Worm (Caenorhabditis elegans): Measurements from ENCODE around the gene C18A11.2.
A peak's percentile ranks its signal among the peaks of the same experiment; 100 is the strongest.

C18A11.2 gene

ce11 chrX:8067268-8067667, at the start of gene C18A11.2:
TSS of gene C18A11.2 (plus strand) at chrX:8067568.
- TF ChIP-seq nfya-1 (tag; optimal IDR thresholded peaks at IDR 0.05) = no peak
- TF ChIP-seq hlh-13 (GFP tag; optimal IDR thresholded peaks at IDR 0.05) = no peak
- no peak for TF ChIP-seq ceh-18 (tag; optimal IDR thresholded peaks at IDR 0.05)

- no peak for TF ChIP-seq unc-3 (GFP tag; conservative IDR thresholded peaks at IDR 0.05)
- TF ChIP-seq unc-3 (tag; optimal IDR thresholded peaks at IDR 0.05) = no peak
- TF ChIP-seq rnt-1 (tag; optimal IDR thresholded peaks at IDR 0.05) = no peak
- TF ChIP-seq nfya-1 (tag; optimal IDR thresholded peaks at IDR 0.05) = no peak
- no peak for TF ChIP-seq pat-9 (tag; optimal IDR thresholded peaks at IDR 0.05)
- no peak for TF ChIP-seq unc-86 (tag; optimal IDR thresholded peaks at IDR 0.05)
- no peak for TF ChIP-seq lin-11 (tag; optimal IDR thresholded peaks at IDR 0.05)
- no peak for TF ChIP-seq ceh-19 (GFP tag; optimal IDR thresholded peaks at IDR 0.05)
- TF ChIP-seq ceh-14 (tag; optimal IDR thresholded peaks at IDR 0.05) = no peak
- TF ChIP-seq nhr-11 (tag; optimal IDR thresholded peaks at IDR 0.05) = no peak
- no peak for TF ChIP-seq C08G9.2 (tag; optimal IDR thresholded peaks at IDR 0.05)
- no peak for TF ChIP-seq tbx-2 (tag; optimal IDR thresholded peaks at IDR 0.05)
- no peak for TF ChIP-seq syd-9 (tag; optimal IDR thresholded peaks at IDR 0.05)
- TF ChIP-seq lim-6 (tag; optimal IDR thresholded peaks at IDR 0.05) = no peak
Observed at ce11 chrX:8017759-8018158, 49.6 kb upstream of the C18A11.2 start, which contains the start of gene C34D10.5. TSS of gene C34D10.5 (plus strand) at chrX:8018027.

DNA sequence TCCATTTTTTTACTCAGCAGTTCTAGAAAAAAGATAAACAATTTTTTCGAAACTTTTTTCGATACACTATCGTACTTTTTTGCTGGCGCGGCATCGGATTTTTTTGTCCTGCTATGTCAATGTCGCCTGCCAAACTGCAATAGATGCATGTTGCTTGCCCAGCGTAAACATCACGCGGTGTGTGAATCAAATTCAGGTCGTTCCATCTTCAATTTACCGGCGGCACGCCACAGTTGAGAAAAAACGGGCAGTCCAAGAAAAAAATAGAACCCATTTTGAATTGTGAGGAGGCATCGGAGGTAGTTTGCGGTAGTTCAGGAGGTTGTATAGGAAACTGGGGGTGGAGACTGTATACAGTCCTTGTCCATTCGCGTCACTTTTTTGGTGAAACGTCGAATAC, 48.9 kb upstream of the C18A11.2 start:
- TF ChIP-seq tbx-2 (tag; optimal IDR thresholded peaks at IDR 0.05) (no peak), ets-4 (tag; optimal IDR thresholded peaks at IDR 0.05) (no peak), K09A11.1 (tag; optimal IDR thresholded peaks at IDR 0.05; ENCODE audit: insufficient read depth) (no peak), hlh-8 (tag; optimal IDR thresholded peaks at IDR 0.05) (no peak), nhr-11 (tag; optimal IDR thresholded peaks at IDR 0.05) (no peak), fax-1 (tag; optimal IDR thresholded peaks at IDR 0.05) (no peak), nfya-1 (tag; optimal IDR thresholded peaks at IDR 0.05) (no peak), dve-1 (tag; optimal IDR thresholded peaks at IDR 0.05) (no peak), ref-2 (tag; optimal IDR thresholded peaks at IDR 0.05) (no peak), dmd-4 (tag; optimal IDR thresholded peaks at IDR 0.05; ENCODE audit: borderline replicate concordance) (no peak), pha-2 (tag; optimal IDR thresholded peaks at IDR 0.05) (no peak), npax-4 (tag; optimal IDR thresholded peaks at IDR 0.05) (no peak), ceh-22 (tag; optimal IDR thresholded peaks at IDR 0.05) (no peak), ceh-48 (tag; optimal IDR thresholded peaks at IDR 0.05) (no peak), pqm-1 (tag; optimal IDR thresholded peaks at IDR 0.05) (no peak), hlh-13 (GFP tag; optimal IDR thresholded peaks at IDR 0.05) (no peak), K02D7.2 (tag; optimal IDR thresholded peaks at IDR 0.05) (no peak), eyg-1 (tag; optimal IDR thresholded peaks at IDR 0.05) (no peak)

ce11 chrX:8019665-8020064, 47.7 kb upstream of the C18A11.2 start:
- TF ChIP-seq C08G9.2 (tag; optimal IDR thresholded peaks at IDR 0.05) (no peak), fkh-10 (GFP tag; optimal IDR thresholded peaks at IDR 0.05) (no peak), pag-3 (tag; optimal IDR thresholded peaks at IDR 0.05; ENCODE audit: borderline replicate concordance) (no peak), eyg-1 (tag; optimal IDR thresholded peaks at IDR 0.05) (no peak), hlh-30 (tag; optimal IDR thresholded peaks at IDR 0.05; ENCODE audit: insufficient read depth) (peak; percentile 90), ceh-30 (tag; optimal IDR thresholded peaks at IDR 0.05) (no peak), ets-4 (tag; optimal IDR thresholded peaks at IDR 0.05) (no peak), npax-4 (tag; optimal IDR thresholded peaks at IDR 0.05) (no peak), unc-42 (tag; optimal IDR thresholded peaks at IDR 0.05) (no peak), sox-2 (GFP tag; IDR thresholded peaks at IDR 0.05) (no peak), ceh-18 (tag; optimal IDR thresholded peaks at IDR 0.05) (peak; percentile 82), zip-5 (tag; optimal IDR thresholded peaks at IDR 0.05) (no peak), K09A11.1 (tag; optimal IDR thresholded peaks at IDR 0.05; ENCODE audit: insufficient read depth) (no peak), lin-11 (tag; optimal IDR thresholded peaks at IDR 0.05) (no peak), odd-2 (tag; optimal IDR thresholded peaks at IDR 0.05) (no peak), ceh-22 (tag; optimal IDR thresholded peaks at IDR 0.05) (no peak), ahr-1 (tag; optimal IDR thresholded peaks at IDR 0.05) (no peak), pqm-1 (tag; optimal IDR thresholded peaks at IDR 0.05) (no peak), pha-4 (tag; optimal IDR thresholded peaks at IDR 0.05) (no peak), hlh-15 (tag; optimal IDR thresholded peaks at IDR 0.05) (no peak), unc-55 (GFP tag; optimal IDR thresholded peaks at IDR 0.05) (peak; percentile 0), unc-86 (tag; optimal IDR thresholded peaks at IDR 0.05) (no peak), tbx-7 (tag; optimal IDR thresholded peaks at IDR 0.05) (no peak), pha-2 (tag; optimal IDR thresholded peaks at IDR 0.05) (no peak), sdc-2 (tag; optimal IDR thresholded peaks at IDR 0.05) (peak; percentile 37), F13H6.1 (tag; optimal IDR thresholded peaks at IDR 0.05) (peak; percentile 62), T23F11.4 (GFP tag; optimal IDR thresholded peaks at IDR 0.05) (peak; percentile 49), lim-6 (tag; optimal IDR thresholded peaks at IDR 0.05) (no peak), ttx-3 (tag; optimal IDR thresholded peaks at IDR 0.05) (no peak)
